Fruit fly (Drosophila melanogaster) whole organism, prepupa: ENCODE data around the gene gw.

ENCODE experiments used
- CG10631 ChIP-seq: fragments of 200-800 bp; sonication (Bioruptor generic); optimal IDR thresholded peaks from 2 replicates; lab custom pipeline; 2016; ENCODE audit warnings: missing biosample characterization, missing genetic modification characterization
- CG10669 ChIP-seq: fragments of 200-800 bp; sonication (Bioruptor generic); optimal IDR thresholded peaks from 3 replicates; lab custom pipeline; 2018; ENCODE audit warnings: missing biosample characterization, mild to moderate bottlenecking, missing genetic modification characterization, moderate library complexity
- CG11294 ChIP-seq: fragments of 200-800 bp; sonication (Bioruptor generic); IDR thresholded peaks from 2 replicates; pipeline ENCODE4 v1.3.6; 2022; ENCODE audit warnings: missing biosample characterization, missing genetic modification characterization
- CG11902 ChIP-seq: fragments of 200-800 bp; sonication (Bioruptor generic); optimal IDR thresholded peaks from 3 replicates; lab custom pipeline; 2016; ENCODE audit warnings: missing biosample characterization, missing genetic modification characterization
- CG15336 ChIP-seq: fragments of 200-800 bp; sonication (Bioruptor generic); IDR thresholded peaks from 2 replicates; pipeline ENCODE4 v1.3.6; 2022; ENCODE audit warnings: missing biosample characterization, missing genetic modification characterization
- CG1621 ChIP-seq: fragments of 200-800 bp; sonication (Bioruptor generic); optimal IDR thresholded peaks from 3 replicates; lab custom pipeline; 2018; ENCODE audit warnings: missing biosample characterization, mild to moderate bottlenecking, missing genetic modification characterization
- CG3032 ChIP-seq: fragments of 200-800 bp; optimal IDR thresholded peaks from 2 replicates; lab custom pipeline; 2019; ENCODE audit warnings: missing biosample characterization, mild to moderate bottlenecking, missing genetic modification characterization, moderate library complexity
- CG31627 ChIP-seq: fragments of 200-800 bp; sonication (Bioruptor generic); optimal IDR thresholded peaks from 3 replicates; lab custom pipeline; 2016; ENCODE audit warnings: missing biosample characterization, missing genetic modification characterization
- CG34406 ChIP-seq: fragments of 200-800 bp; sonication (Bioruptor generic); optimal IDR thresholded peaks from 3 replicates; lab custom pipeline; 2016; ENCODE audit warnings: missing biosample characterization, missing genetic modification characterization
- CG3919 ChIP-seq: fragments of 200-800 bp; sonication (Bioruptor generic); optimal IDR thresholded peaks from 3 replicates; lab custom pipeline; 2016; ENCODE audit warnings: missing biosample characterization, missing genetic modification characterization
- CG6276 ChIP-seq: fragments of 200-800 bp; sonication (Bioruptor generic); optimal IDR thresholded peaks from 2 replicates; lab custom pipeline; 2017; ENCODE audit warnings: missing biosample characterization, mild to moderate bottlenecking, missing genetic modification characterization
- CG6808 ChIP-seq: fragments of 200-800 bp; sonication (Bioruptor generic); optimal IDR thresholded peaks from 3 replicates; lab custom pipeline; 2017; ENCODE audit warnings: missing biosample characterization, missing genetic modification characterization, mild to moderate bottlenecking, moderate library complexity, missing genetic modification reagents
- CG7368 ChIP-seq: fragments of 200-800 bp; sonication (Bioruptor generic); optimal IDR thresholded peaks from 3 replicates; lab custom pipeline; 2016; ENCODE audit warnings: missing biosample characterization, missing genetic modification characterization
- CG8119 ChIP-seq: fragments of 200-800 bp; sonication (Bioruptor generic); IDR thresholded peaks from 3 replicates; pipeline ENCODE4 v1.3.6; 2022; ENCODE audit warnings: missing biosample characterization, missing genetic modification characterization
- CG8632 ChIP-seq: fragments of 200-800 bp; sonication (Bioruptor generic); optimal IDR thresholded peaks from 3 replicates; lab custom pipeline; 2016; ENCODE audit warnings: missing biosample characterization, missing genetic modification characterization
- CG9139 ChIP-seq: fragments of 200-800 bp; sonication (Bioruptor generic); optimal IDR thresholded peaks from 3 replicates; lab custom pipeline; 2017; ENCODE audit warnings: missing biosample characterization, mild to moderate bottlenecking, missing genetic modification characterization
- Eip75B ChIP-seq: fragments of 200-800 bp; sonication (Bioruptor generic); optimal IDR thresholded peaks from 3 replicates; lab custom pipeline; 2016; ENCODE audit warnings: missing biosample characterization, missing genetic modification characterization
- Eip78C ChIP-seq: fragments of 200-800 bp; sonication (Bioruptor generic); peaks from one replicate; lab custom pipeline; 2016; ENCODE audit warnings: missing biosample characterization, missing genetic modification characterization
- Eip93F ChIP-seq: fragments of 200-800 bp; sonication (Bioruptor generic); optimal IDR thresholded peaks from 2 replicates; lab custom pipeline; 2016; ENCODE audit warnings: missing biosample characterization, mild to moderate bottlenecking, missing genetic modification characterization
- Ets21C ChIP-seq: fragments of 200-800 bp; sonication (Bioruptor generic); optimal IDR thresholded peaks from 3 replicates; lab custom pipeline; 2016; ENCODE audit warnings: missing biosample characterization, missing genetic modification characterization
- Ets96B ChIP-seq: fragments of 200-800 bp; optimal IDR thresholded peaks from 2 replicates; lab custom pipeline; 2019; ENCODE audit warnings: missing biosample characterization, mild to moderate bottlenecking, missing genetic modification characterization, moderate library complexity
- Gug ChIP-seq: fragments of 200-800 bp; sonication (Bioruptor generic); IDR thresholded peaks from 2 replicates; pipeline ENCODE4 v1.3.6; 2022; ENCODE audit warnings: missing biosample characterization, missing genetic modification characterization
- Hr38 ChIP-seq: sonication (Bioruptor generic); optimal IDR thresholded peaks from 2 replicates; lab custom pipeline; 2016; ENCODE audit warnings: missing biosample characterization, missing genetic modification characterization
- Hr39 ChIP-seq: fragments of 200-800 bp; sonication (Bioruptor generic); optimal IDR thresholded peaks from 2 replicates; lab custom pipeline; 2016; ENCODE audit warnings: missing biosample characterization, missing genetic modification characterization
- Lpt ChIP-seq: fragments of 200-800 bp; sonication (Bioruptor generic); optimal IDR thresholded peaks from 3 replicates; lab custom pipeline; 2016; ENCODE audit warnings: missing biosample characterization, missing genetic modification characterization
- Met ChIP-seq: fragments of 200-800 bp; sonication (Bioruptor generic); optimal IDR thresholded peaks from 3 replicates; lab custom pipeline; 2016; ENCODE audit warnings: missing biosample characterization, missing genetic modification characterization
- OdsH ChIP-seq: fragments of 200-800 bp; sonication (Bioruptor generic); optimal IDR thresholded peaks from 3 replicates; lab custom pipeline; 2016; ENCODE audit warnings: missing biosample characterization, missing genetic modification characterization
- Smox ChIP-seq: fragments of 200-800 bp; sonication (Bioruptor generic); optimal IDR thresholded peaks from 3 replicates; lab custom pipeline; 2016; ENCODE audit warnings: missing biosample characterization, missing genetic modification characterization
- Sox102F ChIP-seq: fragments of 200-800 bp; sonication (Bioruptor generic); optimal IDR thresholded peaks from 2 replicates; lab custom pipeline; 2016; ENCODE audit warnings: missing biosample characterization, mild to moderate bottlenecking, missing genetic modification characterization
- Sox14 ChIP-seq: fragments of 200-800 bp; sonication (Bioruptor generic); optimal IDR thresholded peaks from 3 replicates; lab custom pipeline; 2016; ENCODE audit warnings: missing biosample characterization, missing genetic modification characterization
- Sox15 ChIP-seq: fragments of 200-800 bp; sonication (Bioruptor generic); optimal IDR thresholded peaks from 3 replicates; lab custom pipeline; 2016; ENCODE audit warnings: missing biosample characterization, missing genetic modification characterization
- achi ChIP-seq: fragments of 200-800 bp; sonication (Bioruptor generic); optimal IDR thresholded peaks from 3 replicates; lab custom pipeline; 2016; ENCODE audit warnings: missing biosample characterization, missing genetic modification characterization
- acj6 ChIP-seq: fragments of 200-800 bp; sonication (Bioruptor generic); optimal IDR thresholded peaks from 3 replicates; lab custom pipeline; 2016; ENCODE audit warnings: missing biosample characterization, missing genetic modification characterization
- cyc ChIP-seq: fragments of 200-800 bp; sonication (Bioruptor generic); optimal IDR thresholded peaks from 3 replicates; lab custom pipeline; 2016; ENCODE audit warnings: missing biosample characterization, missing genetic modification characterization
- dac ChIP-seq: fragments of 200-800 bp; sonication (Bioruptor generic); optimal IDR thresholded peaks from 2 replicates; lab custom pipeline; 2017; ENCODE audit warnings: missing biosample characterization, mild to moderate bottlenecking, missing genetic modification characterization
- dsx ChIP-seq: fragments of 200-800 bp; optimal IDR thresholded peaks from 3 replicates; lab custom pipeline; 2019; ENCODE audit warnings: missing biosample characterization, mild to moderate bottlenecking, missing genetic modification characterization, moderate library complexity; ENCODE audit not compliant: poor library complexity, severe bottlenecking
- eg ChIP-seq: fragments of 200-800 bp; sonication (Bioruptor generic); IDR thresholded peaks from 3 replicates; pipeline ENCODE4 v1.3.6; 2022; ENCODE audit warnings: missing biosample characterization, missing genetic modification characterization
- esn ChIP-seq: fragments of 200-800 bp; sonication (Bioruptor generic); optimal IDR thresholded peaks from 2 replicates; lab custom pipeline; 2016; ENCODE audit warnings: missing biosample characterization, mild to moderate bottlenecking, missing genetic modification characterization, moderate library complexity
- fd59A ChIP-seq: fragments of 200-800 bp; sonication (Bioruptor generic); optimal IDR thresholded peaks from 2 replicates; lab custom pipeline; 2017; ENCODE audit warnings: missing biosample characterization, mild to moderate bottlenecking, missing genetic modification characterization, missing genetic modification reagents
- fkh ChIP-seq: fragments of 200-800 bp; sonication (Bioruptor generic); optimal IDR thresholded peaks from 3 replicates; lab custom pipeline; 2017; ENCODE audit warnings: missing biosample characterization, mild to moderate bottlenecking, missing genetic modification characterization, moderate library complexity
- lz ChIP-seq: fragments of 200-800 bp; sonication (Bioruptor generic); optimal IDR thresholded peaks from 3 replicates; lab custom pipeline; 2016; ENCODE audit warnings: missing biosample characterization, missing genetic modification characterization
- net ChIP-seq: fragments of 200-800 bp; sonication (Bioruptor generic); optimal IDR thresholded peaks from 3 replicates; lab custom pipeline; 2016; ENCODE audit warnings: missing biosample characterization, missing genetic modification characterization
- pdm3 ChIP-seq: fragments of 200-800 bp; sonication (Bioruptor generic); optimal IDR thresholded peaks from 3 replicates; lab custom pipeline; 2016; ENCODE audit warnings: missing biosample characterization, missing genetic modification characterization
- ss ChIP-seq, 2 experiments: fragments of 200-800 bp; sonication (Bioruptor generic); optimal IDR thresholded peaks; 2 replicates in 1 of 2; 3 replicates in 1 of 2; lab custom pipeline; 2017 to 2018; ENCODE audit warnings: mild to moderate bottlenecking in 2 of 2, missing biosample characterization in 2 of 2, missing genetic modification characterization in 2 of 2, moderate library complexity in 1 of 2
- topi ChIP-seq: fragments of 200-800 bp; sonication (Bioruptor generic); optimal IDR thresholded peaks from 3 replicates; lab custom pipeline; 2016; ENCODE audit warnings: missing biosample characterization, missing genetic modification characterization
- vri ChIP-seq: fragments of 200-800 bp; sonication (Bioruptor generic); optimal IDR thresholded peaks from 3 replicates; lab custom pipeline; 2016; ENCODE audit warnings: missing biosample characterization, mild to moderate bottlenecking, missing genetic modification characterization

gw gene

dm6 chr4:697463-697862 lies 37.1 kb upstream of the gw start, which contains the start of gene ey (continued):
- TF ChIP-seq CG6808 (GFP tag; lab: Kevin White, UChicago) (peak; percentile 40), CG1621 (tag; lab: Kevin White, UChicago) (no peak), CG34406 (GFP tag; lab: Kevin White, UChicago) (no peak), CG11294 (GFP tag; lab: Robert Waterston, UW) (no peak), Eip93F (GFP tag; lab: Kevin White, UChicago) (no peak), acj6 (GFP tag; lab: Kevin White, UChicago) (no peak), lz (GFP tag; lab: Kevin White, UChicago) (no peak), OdsH (GFP tag; lab: Kevin White, UChicago) (peak; percentile 24), Eip75B (peak; percentile 9), Sox14 (GFP tag; lab: Kevin White, UChicago) (no peak), CG7368 (GFP tag; lab: Kevin White, UChicago) (no peak), CG3919 (GFP tag; lab: Kevin White, UChicago) (no peak), ss (GFP tag; optimal IDR thresholded peaks at IDR 0.05; lab: Kevin White, UChicago) (peak; percentile 36 to 43), pdm3 (GFP tag; lab: Kevin White, UChicago) (no peak), dsx (GFP tag; lab: Kevin White, UChicago) (no peak), Hr39 (GFP tag; lab: Kevin White, UChicago) (no peak), Ets21C (GFP tag; lab: Kevin White, UChicago) (no peak), vri (no peak), Hr38 (GFP tag; lab: Kevin White, UChicago) (no peak), Ets96B (tag; lab: Kevin White, UChicago) (no peak), CG15336 (GFP tag; lab: Robert Waterston, UW) (no peak), fd59A (no peak), Sox15 (GFP tag; lab: Kevin White, UChicago) (no peak), CG8119 (no peak), Lpt (GFP tag; lab: Kevin White, UChicago) (no peak), CG6276 (GFP tag; lab: Kevin White, UChicago) (no peak), dac (no peak), CG8632 (GFP tag; lab: Kevin White, UChicago) (no peak)
- TF ChIP-seq, all 60 proteins: peak for 10

- peak; percentile 30 for TF ChIP-seq CG3032 (tag; lab: Kevin White, UChicago)
- peak; percentile 21 for TF ChIP-seq topi (GFP tag; lab: Kevin White, UChicago)
- no peak for TF ChIP-seq CG9139 (GFP tag; lab: Kevin White, UChicago)
- no peak for TF ChIP-seq CG11902 (GFP tag; lab: Kevin White, UChicago)
- peak; percentile 29 for TF ChIP-seq CG10631 (GFP tag; lab: Kevin White, UChicago)
- no peak for TF ChIP-seq net
- peak; percentile 29 for TF ChIP-seq CG31627 (GFP tag; lab: Kevin White, UChicago)
- TF ChIP-seq lz (GFP tag; lab: Kevin White, UChicago): peak; percentile 14
- TF ChIP-seq CG3919 (GFP tag; lab: Kevin White, UChicago): peak; percentile 40
- TF ChIP-seq Eip78C: peak; percentile 52
- peak; percentile 27 for TF ChIP-seq Smox (GFP tag; lab: Kevin White, UChicago)
- TF ChIP-seq OdsH (GFP tag; lab: Kevin White, UChicago): peak; percentile 24
- no peak for TF ChIP-seq Eip93F (GFP tag; lab: Kevin White, UChicago)
- no peak for TF ChIP-seq CG10669
- peak; percentile 13 for TF ChIP-seq cyc
- no peak for TF ChIP-seq eg (GFP tag; lab: Robert Waterston, UW)
- TF ChIP-seq achi: peak; percentile 14
- TF ChIP-seq Met (GFP tag; lab: Kevin White, UChicago): peak; percentile 33
- TF ChIP-seq vri: peak; percentile 72
- TF ChIP-seq dac: no peak
- TF ChIP-seq Sox14 (GFP tag; lab: Kevin White, UChicago): peak; percentile 63
- no peak for TF ChIP-seq fkh
- peak; percentile 33 for TF ChIP-seq Hr39 (GFP tag; lab: Kevin White, UChicago)
- TF ChIP-seq Sox102F (GFP tag; lab: Kevin White, UChicago): peak; percentile 27
- TF ChIP-seq esn (GFP tag; lab: Kevin White, UChicago): peak; percentile 21
- TF ChIP-seq Gug: no peak
These were observed 36.2 kb upstream of the gw start for dm6 chr4:696638-697037.
